Worm (Caenorhabditis elegans): Measurements from ENCODE around the gene cest-2.1.

Gene cest-2.1

ce11 chrV:14193451-14193850 is 22.2 kb upstream of the cest-2.1 start, which contains the start of gene atfs-1 (continued):
- no peak for TF ChIP-seq spr-3 (GFP tag; optimal IDR thresholded peaks at IDR 0.05)
- peak in 1 of 2 experiments; percentile 75 for TF ChIP-seq unc-62 (GFP tag; optimal IDR thresholded peaks at IDR 0.05 in 1 of 2)
- TF ChIP-seq unc-62 (tag; optimal IDR thresholded peaks at IDR 0.05), result no peak
- no peak for TF ChIP-seq daf-12 (tag; optimal IDR thresholded peaks at IDR 0.05)
- TF ChIP-seq D1046.2 (GFP tag; IDR thresholded peaks at IDR 0.05), result no peak
- no peak for TF ChIP-seq duxl-1 (tag; optimal IDR thresholded peaks at IDR 0.05; ENCODE audit: poor library complexity)
- no peak for TF ChIP-seq nhr-76 (tag; optimal IDR thresholded peaks at IDR 0.05)
- TF ChIP-seq ctbp-1 (GFP tag; IDR thresholded peaks at IDR 0.05), result no peak
- TF ChIP-seq ceh-62 (tag; optimal IDR thresholded peaks at IDR 0.05), result no peak
- no peak for TF ChIP-seq F26F4.8 (GFP tag; conservative IDR thresholded peaks at IDR 0.05)
- TF ChIP-seq mxl-3 (GFP tag; optimal IDR thresholded peaks at IDR 0.05), result peak; percentile 76
- peak; percentile 80 for TF ChIP-seq mep-1 (tag; optimal IDR thresholded peaks at IDR 0.05)
- TF ChIP-seq nhr-102 (tag; optimal IDR thresholded peaks at IDR 0.05), result peak; percentile 43
- TF ChIP-seq tra-1 (GFP tag; IDR thresholded peaks at IDR 0.05), result 0 out of 2 replicates have a peak, but pooled peaks have one; percentile 24
- no peak for TF ChIP-seq lin-15B (tag; optimal IDR thresholded peaks at IDR 0.05)
- no peak for TF ChIP-seq daf-16 (GFP tag; optimal IDR thresholded peaks at IDR 0.05)
- TF ChIP-seq daf-16 (tag; optimal IDR thresholded peaks at IDR 0.05), result peak; percentile 65
- TF ChIP-seq jun-1 (tag; optimal IDR thresholded peaks at IDR 0.05), result no peak
- TF ChIP-seq dpl-1 (GFP tag; optimal IDR thresholded peaks at IDR 0.05), result peak; percentile 50
- peak; percentile 88 for TF ChIP-seq hmg-1.1 (GFP tag; IDR thresholded peaks at IDR 0.05)
- TF ChIP-seq fkh-10 (GFP tag; optimal IDR thresholded peaks at IDR 0.05), result no peak
- TF ChIP-seq ceh-32 (tag; optimal IDR thresholded peaks at IDR 0.05; ENCODE audit: poor library complexity), result no peak
- TF ChIP-seq F37D6.2 (tag; optimal IDR thresholded peaks at IDR 0.05), result no peak
- TF ChIP-seq nhr-41 (GFP tag; IDR thresholded peaks at IDR 0.05), result peak; percentile 13; the same call in 1 of the 2 replicates
- no peak for TF ChIP-seq zip-2 (tag; optimal IDR thresholded peaks at IDR 0.05)
- no peak for TF ChIP-seq fos-1 (tag; optimal IDR thresholded peaks at IDR 0.05)
- no peak for TF ChIP-seq F49E8.2 (tag; optimal IDR thresholded peaks at IDR 0.05; ENCODE audit: borderline replicate concordance)
- peak; percentile 98 for TF ChIP-seq nhr-6 (tag; optimal IDR thresholded peaks at IDR 0.05)
- peak; percentile 62; the same call in 1 of the 2 replicates for TF ChIP-seq lin-1 (GFP tag; IDR thresholded peaks at IDR 0.05)
- TF ChIP-seq saeg-2 (GFP tag; IDR thresholded peaks at IDR 0.05), result no peak
- TF ChIP-seq aha-1 (tag), result peak; percentile 35
- TF ChIP-seq cey-2 (tag; optimal IDR thresholded peaks at IDR 0.05; ENCODE audit: borderline replicate concordance, insufficient read depth), result no peak
- no peak for TF ChIP-seq daf-19 (GFP tag; conservative IDR thresholded peaks at IDR 0.05)
- no peak for TF ChIP-seq nhr-237 (tag; optimal IDR thresholded peaks at IDR 0.05)
- TF ChIP-seq hif-1 (tag; optimal IDR thresholded peaks at IDR 0.05), result peak in 1 of 2 experiments; percentile 35
- TF ChIP-seq Y105C5A.15 (GFP tag; IDR thresholded peaks at IDR 0.05), result no peak
- TF ChIP-seq R02D3.7 (tag; optimal IDR thresholded peaks at IDR 0.05), result no peak
- TF ChIP-seq egl-27 (tag; optimal IDR thresholded peaks at IDR 0.05), result no peak
- no peak for TF ChIP-seq ceh-82 (tag; optimal IDR thresholded peaks at IDR 0.05)
- no peak for TF ChIP-seq vab-7 (GFP tag; IDR thresholded peaks at IDR 0.05)
- TF ChIP-seq ceh-20 (GFP tag; IDR thresholded peaks at IDR 0.05), result no peak
- TF ChIP-seq nhr-48 (tag; optimal IDR thresholded peaks at IDR 0.05), result peak; percentile 73
- TF ChIP-seq dve-1 (tag; optimal IDR thresholded peaks at IDR 0.05; ENCODE audit: insufficient read depth), result peak; percentile 93
- no peak for TF ChIP-seq skn-1 (tag; optimal IDR thresholded peaks at IDR 0.05)
- TF ChIP-seq arid-1 (GFP tag; conservative IDR thresholded peaks at IDR 0.05), result no peak

Data from whole organism, L4 larva.